Worm (Caenorhabditis elegans): Measurements from ENCODE around the gene nhr-43.

The nhr-43 gene

DNA sequence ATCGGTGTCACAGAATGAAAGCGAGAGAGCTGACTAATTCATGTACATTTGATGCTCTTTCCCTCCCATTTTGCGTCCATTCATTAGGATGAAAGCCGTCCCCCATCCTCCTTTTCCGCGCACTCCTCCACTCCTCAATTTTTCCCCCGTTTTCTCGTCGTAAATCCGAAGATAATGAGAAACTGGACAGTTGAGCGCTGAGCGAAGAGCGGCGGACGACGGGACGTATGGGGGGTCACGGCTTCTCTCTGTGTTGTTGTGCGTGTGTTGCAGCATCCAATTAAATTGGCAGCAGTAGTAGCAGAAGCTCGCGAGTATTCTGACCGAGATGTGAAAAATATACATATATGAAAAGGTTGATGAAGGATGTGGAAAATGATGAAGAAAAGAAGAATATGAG, 27.5 kb upstream of the nhr-43 start:
- no peak for TF ChIP-seq R02D3.7 (tag; optimal IDR thresholded peaks at IDR 0.05)
- TF ChIP-seq sem-4 (tag; optimal IDR thresholded peaks at IDR 0.05): no peak
- no peak for TF ChIP-seq snpc-4 (tag; optimal IDR thresholded peaks at IDR 0.05)
- TF ChIP-seq C34F6.9 (tag; optimal IDR thresholded peaks at IDR 0.05): no peak
- TF ChIP-seq nhr-237 (tag; optimal IDR thresholded peaks at IDR 0.05): no peak
- no peak for TF ChIP-seq nhr-129 (tag; optimal IDR thresholded peaks at IDR 0.05)
- TF ChIP-seq lin-11 (tag; optimal IDR thresholded peaks at IDR 0.05): no peak
- no peak for TF ChIP-seq nhr-23 (tag; optimal IDR thresholded peaks at IDR 0.05)
- TF ChIP-seq F13H6.1 (tag; optimal IDR thresholded peaks at IDR 0.05): no peak
- no peak for TF ChIP-seq unc-62 (GFP tag; optimal IDR thresholded peaks at IDR 0.05)
- no peak for TF ChIP-seq nhr-11 (tag; optimal IDR thresholded peaks at IDR 0.05)
- no peak for TF ChIP-seq ama-1 (optimal IDR thresholded peaks at IDR 0.05)
- TF ChIP-seq lsy-2 (tag; optimal IDR thresholded peaks at IDR 0.05): no peak
- no peak for TF ChIP-seq unc-39 (tag; optimal IDR thresholded peaks at IDR 0.05)
- TF ChIP-seq mab-5 (tag; optimal IDR thresholded peaks at IDR 0.05): no peak
- TF ChIP-seq elt-1 (tag; optimal IDR thresholded peaks at IDR 0.05): no peak
- TF ChIP-seq alr-1 (tag; optimal IDR thresholded peaks at IDR 0.05): no peak
- no peak for TF ChIP-seq Y55F3AM.14 (GFP tag; optimal IDR thresholded peaks at IDR 0.05)

DNA sequence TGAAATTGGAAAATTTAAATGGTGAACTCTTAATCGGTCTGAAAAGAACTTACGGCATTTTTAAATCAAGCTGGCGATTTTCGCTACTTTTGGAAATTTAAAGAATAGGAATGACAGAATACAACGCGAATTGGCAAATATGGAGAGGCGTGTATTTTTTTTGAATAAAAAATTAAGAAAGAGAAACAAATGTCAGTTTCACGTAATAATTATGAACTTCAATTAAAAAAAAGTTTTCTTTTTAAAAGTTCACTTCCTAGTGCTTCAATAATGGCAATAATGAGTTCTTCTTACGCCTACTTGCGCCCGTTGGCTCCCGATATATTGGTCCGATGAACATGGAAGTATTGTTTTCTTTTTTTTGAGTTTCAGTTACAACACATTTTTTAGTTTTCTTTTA, 21.7 kb upstream of the nhr-43 start, which contains the start of gene pph-2:
Gene pph-2, minus strand, starts transcription at position 101 of the 400 bp plus-strand sequence.
- TF ChIP-seq peb-1 (tag; optimal IDR thresholded peaks at IDR 0.05) (no peak), lin-11 (tag; optimal IDR thresholded peaks at IDR 0.05) (no peak)

DNA sequence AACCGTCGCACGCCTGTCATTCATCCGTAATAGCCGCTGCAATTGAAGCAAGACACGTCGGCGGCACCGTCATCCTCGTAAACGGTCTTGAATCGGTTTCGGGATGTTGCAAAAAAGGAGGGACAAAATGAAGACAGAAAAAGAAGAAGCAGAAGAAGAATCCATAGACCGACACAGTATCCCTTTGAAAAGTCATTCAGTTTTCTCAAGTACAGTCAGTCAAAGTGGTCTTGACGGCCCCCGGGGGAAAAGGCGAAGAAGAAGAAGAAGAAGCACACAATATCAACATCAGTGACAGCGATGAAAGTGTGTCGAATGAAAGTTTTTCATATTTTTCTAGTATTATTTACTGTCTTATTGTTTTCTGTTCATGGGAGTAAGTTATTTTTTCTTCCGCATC, 21.1 kb upstream of the nhr-43 start, which contains the start of gene cutl-27:
Gene cutl-27, plus strand, starts transcription at position 301 of the 400 bp plus-strand sequence.
- TF ChIP-seq ceh-82 (tag; optimal IDR thresholded peaks at IDR 0.05) (no peak), nhr-12 (tag; optimal IDR thresholded peaks at IDR 0.05) (no peak)

DNA sequence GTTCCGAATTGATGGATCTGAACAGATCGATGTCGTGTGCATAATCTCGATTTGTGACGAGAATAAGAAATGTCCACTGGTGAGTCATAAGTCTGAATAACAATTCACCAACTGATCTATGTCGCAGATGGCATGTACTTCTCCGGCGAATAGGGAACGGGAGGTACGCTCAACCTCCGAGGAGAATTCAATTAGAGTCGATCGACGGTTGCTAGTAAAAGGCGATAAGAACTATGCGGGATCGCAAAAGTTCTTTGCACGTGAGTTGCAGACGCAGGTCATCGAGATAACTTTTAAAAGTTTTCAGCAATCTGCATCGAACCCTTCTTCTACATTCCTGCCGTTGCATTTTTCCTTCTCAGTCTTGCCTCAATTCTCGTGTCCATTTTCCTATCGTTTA, 16.9 kb upstream of the nhr-43 start:
- no peak for TF ChIP-seq fos-1 (tag; optimal IDR thresholded peaks at IDR 0.05)
- no peak for TF ChIP-seq gmeb-1 (tag; optimal IDR thresholded peaks at IDR 0.05)
- TF ChIP-seq lin-13 (GFP tag; optimal IDR thresholded peaks at IDR 0.05): no peak
- no peak for TF ChIP-seq crh-2 (tag; optimal IDR thresholded peaks at IDR 0.05)
- no peak for TF ChIP-seq unc-62 (GFP tag; optimal IDR thresholded peaks at IDR 0.05)
- TF ChIP-seq elt-1 (tag; optimal IDR thresholded peaks at IDR 0.05): peak; percentile 67
- no peak for TF ChIP-seq elt-3 (tag; optimal IDR thresholded peaks at IDR 0.05)
- TF ChIP-seq nhr-25 (tag; optimal IDR thresholded peaks at IDR 0.05): no peak
- TF ChIP-seq ceh-16 (tag; optimal IDR thresholded peaks at IDR 0.05): peak; percentile 73
- TF ChIP-seq peb-1 (tag; optimal IDR thresholded peaks at IDR 0.05): no peak
- TF ChIP-seq nhr-21 (tag; optimal IDR thresholded peaks at IDR 0.05): no peak
- TF ChIP-seq sma-9 (GFP tag; optimal IDR thresholded peaks at IDR 0.05): peak; percentile 58
- TF ChIP-seq sma-9 (tag; optimal IDR thresholded peaks at IDR 0.05): no peak
- no peak for TF ChIP-seq aly-2 (tag; optimal IDR thresholded peaks at IDR 0.05)
- no peak for TF ChIP-seq nhr-10 (tag; optimal IDR thresholded peaks at IDR 0.05)

DNA sequence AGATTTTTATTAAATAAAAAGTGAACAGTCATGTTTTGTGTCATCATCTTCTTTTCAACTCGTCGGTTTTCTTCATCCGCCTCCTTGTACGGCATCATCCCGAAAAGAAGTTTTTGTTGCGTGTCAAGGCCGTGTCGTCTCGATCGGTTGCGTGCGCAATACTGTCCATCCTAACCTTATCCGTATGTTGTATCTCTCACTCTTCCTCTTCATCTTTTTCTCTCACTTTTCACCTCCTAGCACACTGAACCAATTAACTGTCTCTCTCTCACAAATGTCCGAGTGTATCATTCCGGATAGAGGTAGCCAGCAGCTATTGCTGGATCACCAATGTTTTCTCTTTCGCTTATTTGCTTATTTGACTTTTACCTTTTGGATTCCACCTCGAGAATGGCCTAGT, 15.9 kb upstream of the nhr-43 start:
- TF ChIP-seq mdl-1 (tag; optimal IDR thresholded peaks at IDR 0.05): no peak
- TF ChIP-seq lin-13 (GFP tag; optimal IDR thresholded peaks at IDR 0.05): no peak
- TF ChIP-seq Y55F3AM.14 (GFP tag; optimal IDR thresholded peaks at IDR 0.05): no peak
- no peak for TF ChIP-seq nhr-23 (tag; optimal IDR thresholded peaks at IDR 0.05)
- TF ChIP-seq sem-4 (tag; optimal IDR thresholded peaks at IDR 0.05): no peak
- TF ChIP-seq nhr-21 (tag; optimal IDR thresholded peaks at IDR 0.05): peak; percentile 48
- TF ChIP-seq F13H6.1 (tag; optimal IDR thresholded peaks at IDR 0.05): no peak
- no peak for TF ChIP-seq ama-1 (optimal IDR thresholded peaks at IDR 0.05)
- no peak for TF ChIP-seq unc-62 (GFP tag; optimal IDR thresholded peaks at IDR 0.05)
- no peak for TF ChIP-seq elt-3 (tag; optimal IDR thresholded peaks at IDR 0.05)
- no peak for TF ChIP-seq nhr-237 (tag; optimal IDR thresholded peaks at IDR 0.05)
- TF ChIP-seq nhr-11 (tag; optimal IDR thresholded peaks at IDR 0.05): no peak
- no peak for TF ChIP-seq gmeb-1 (tag; optimal IDR thresholded peaks at IDR 0.05)
- TF ChIP-seq aly-2 (tag; optimal IDR thresholded peaks at IDR 0.05): no peak
- TF ChIP-seq sma-9 (GFP tag; optimal IDR thresholded peaks at IDR 0.05): peak; percentile 15
- no peak for TF ChIP-seq sma-9 (tag; optimal IDR thresholded peaks at IDR 0.05)
- peak; percentile 62 for TF ChIP-seq blmp-1 (tag; optimal IDR thresholded peaks at IDR 0.05; ENCODE audit: insufficient read depth)
- no peak for TF ChIP-seq lsy-2 (tag; optimal IDR thresholded peaks at IDR 0.05)
- TF ChIP-seq sma-3 (GFP tag; optimal IDR thresholded peaks at IDR 0.05): no peak
- TF ChIP-seq R02D3.7 (tag; optimal IDR thresholded peaks at IDR 0.05): no peak
- TF ChIP-seq ztf-1 (GFP tag; conservative IDR thresholded peaks at IDR 0.05): no peak
- no peak for TF ChIP-seq crh-2 (tag; optimal IDR thresholded peaks at IDR 0.05)
- TF ChIP-seq elt-1 (tag; optimal IDR thresholded peaks at IDR 0.05): no peak
- TF ChIP-seq zag-1 (tag; optimal IDR thresholded peaks at IDR 0.05): no peak
- TF ChIP-seq skn-1 (tag; optimal IDR thresholded peaks at IDR 0.05): no peak
- TF ChIP-seq fos-1 (tag; optimal IDR thresholded peaks at IDR 0.05): peak; percentile 9
- no peak for TF ChIP-seq mbf-1 (tag; optimal IDR thresholded peaks at IDR 0.05)
- TF ChIP-seq ceh-82 (tag; optimal IDR thresholded peaks at IDR 0.05): no peak
- no peak for TF ChIP-seq lin-11 (tag; optimal IDR thresholded peaks at IDR 0.05)
- no peak for TF ChIP-seq nhr-77 (tag; optimal IDR thresholded peaks at IDR 0.05)
